Fruit fly (Drosophila melanogaster): Measurements from ENCODE around the gene hep.

hep gene

dm6 chrX:13090656-13091261 lies 525 bp upstream of the hep start, which contains the start of gene lic (continued):
- TF ChIP-seq CG5180 (GFP tag; optimal IDR thresholded peaks at IDR 0.05) (no peak), dan (GFP tag; IDR thresholded peaks at IDR 0.05) (no peak), prd (optimal IDR thresholded peaks at IDR 0.05) (no peak), prd (GFP tag; IDR thresholded peaks at IDR 0.05) (no peak), twi (tag; optimal IDR thresholded peaks at IDR 0.05) (no peak), en (GFP tag; optimal IDR thresholded peaks at IDR 0.05) (no peak), danr (GFP tag; IDR thresholded peaks at IDR 0.05) (no peak), Opbp (GFP tag; IDR thresholded peaks at IDR 0.05; ENCODE audit: partially characterized antibody) (peak; percentile 88), Dref (GFP tag; IDR thresholded peaks at IDR 0.05) (peak; percentile 86), CG7745 (tag; optimal IDR thresholded peaks at IDR 0.05) (no peak), Atf6 (GFP tag; IDR thresholded peaks at IDR 0.05) (no peak), wdn (GFP tag; IDR thresholded peaks at IDR 0.05) (no peak), CG33213 (GFP tag; optimal IDR thresholded peaks at IDR 0.05) (no peak), aop (GFP tag; IDR thresholded peaks at IDR 0.05) (no peak), grn (GFP tag; optimal IDR thresholded peaks at IDR 0.05) (no peak), so (GFP tag; IDR thresholded peaks at IDR 0.05) (no peak), row (GFP tag; IDR thresholded peaks at IDR 0.05) (peak; percentile 44; the same call in 2 of the 3 replicates), MESR4 (GFP tag; optimal IDR thresholded peaks at IDR 0.05) (peak; percentile 30), CG4360 (GFP tag; IDR thresholded peaks at IDR 0.05) (no peak), CG2120 (GFP tag; optimal IDR thresholded peaks at IDR 0.05) (no peak), NC2α (GFP tag; optimal IDR thresholded peaks at IDR 0.05) (no peak), D (optimal IDR thresholded peaks at IDR 0.05) (no peak), D (GFP tag; optimal IDR thresholded peaks at IDR 0.05) (no peak), YL-1 (GFP tag; optimal IDR thresholded peaks at IDR 0.05) (no peak), CG15601 (tag; optimal IDR thresholded peaks at IDR 0.05) (no peak), Xrp1 (GFP tag; IDR thresholded peaks at IDR 0.05) (no peak), emc (GFP tag; optimal IDR thresholded peaks at IDR 0.05) (no peak), sisA (GFP tag; IDR thresholded peaks at IDR 0.05) (no peak), CG7271 (tag; optimal IDR thresholded peaks at IDR 0.05) (no peak), CG6254 (GFP tag; optimal IDR thresholded peaks at IDR 0.05) (no peak), HHEX (GFP tag; optimal IDR thresholded peaks at IDR 0.05) (no peak), az2 (GFP tag; optimal IDR thresholded peaks at IDR 0.05) (no peak), CG7839 (tag; optimal IDR thresholded peaks at IDR 0.05) (no peak), CG9876 (GFP tag; optimal IDR thresholded peaks at IDR 0.05) (no peak), CG9215 (GFP tag; IDR thresholded peaks at IDR 0.05) (no peak), pnt (GFP tag; optimal IDR thresholded peaks at IDR 0.05) (no peak), E2f1 (GFP tag; IDR thresholded peaks at IDR 0.05) (no peak), hb (GFP tag; IDR thresholded peaks at IDR 0.05; ENCODE audit: partially characterized antibody) (peak; percentile 77), ash1 (GFP tag; optimal IDR thresholded peaks at IDR 0.05) (no peak), CG2199 (GFP tag; IDR thresholded peaks at IDR 0.05) (no peak), chinmo (GFP tag; IDR thresholded peaks at IDR 0.05; ENCODE audit: partially characterized antibody) (peak; percentile 87), CG14014 (GFP tag; IDR thresholded peaks at IDR 0.05) (no peak), CG7928 (GFP tag; optimal IDR thresholded peaks at IDR 0.05) (no peak), ara (GFP tag; IDR thresholded peaks at IDR 0.05) (no peak), CG2116 (GFP tag; optimal IDR thresholded peaks at IDR 0.05) (peak; percentile 77), lbe (GFP tag; optimal IDR thresholded peaks at IDR 0.05) (no peak), CG17612 (GFP tag; IDR thresholded peaks at IDR 0.05) (no peak), CG3163 (GFP tag; optimal IDR thresholded peaks at IDR 0.05) (no peak), sim (GFP tag; IDR thresholded peaks at IDR 0.05) (no peak), dysf (GFP tag; IDR thresholded peaks at IDR 0.05) (no peak), NfI (GFP tag; optimal IDR thresholded peaks at IDR 0.05) (no peak), nerfin-2 (GFP tag; IDR thresholded peaks at IDR 0.05; ENCODE audit: partially characterized antibody) (peak; percentile 86)

Data from whole organism, embryonic.